Fruit fly (Drosophila melanogaster) whole organism, embryonic: ENCODE measurements around the gene CG33346.

Experiments
- Adf1 ChIP-seq: fragments of 200-800 bp; sonication (Bioruptor generic); IDR thresholded peaks from 2 replicates; pipeline ENCODE4 v1.3.6; 2022; ENCODE audit warnings: missing biosample characterization, missing genetic modification characterization
- Bgb ChIP-seq: fragments of 200-800 bp; sonication (Bioruptor generic); IDR thresholded peaks from 2 replicates; pipeline ENCODE4 v1.3.6; 2022; ENCODE audit warnings: missing biosample characterization, missing genetic modification characterization; ENCODE audit not compliant: partially characterized antibody
- Bteb2 ChIP-seq: fragments of 200-800 bp; sonication (Bioruptor generic); optimal IDR thresholded peaks from 2 replicates; lab custom pipeline; 2016; ENCODE audit warnings: missing biosample characterization, missing genetic modification characterization
- CG10147 ChIP-seq: fragments of 200-800 bp; sonication (Bioruptor generic); optimal IDR thresholded peaks from 2 replicates; lab custom pipeline; 2019; ENCODE audit warnings: missing biosample characterization, mild to moderate bottlenecking, missing genetic modification characterization, moderate library complexity
- CG11723 ChIP-seq: fragments of 200-800 bp; sonication (Bioruptor generic); optimal IDR thresholded peaks from 2 replicates; lab custom pipeline; 2017; ENCODE audit warnings: missing biosample characterization, mild to moderate bottlenecking, missing genetic modification characterization
- CG12219 ChIP-seq: fragments of 200-800 bp; sonication (Bioruptor generic); optimal IDR thresholded peaks from 3 replicates; lab custom pipeline; 2018; ENCODE audit warnings: missing biosample characterization, mild to moderate bottlenecking, missing genetic modification characterization
- CG12391 ChIP-seq: fragments of 200-800 bp; sonication (Bioruptor generic); optimal IDR thresholded peaks from 3 replicates; lab custom pipeline; 2018; ENCODE audit warnings: missing biosample characterization, mild to moderate bottlenecking, missing genetic modification characterization, moderate library complexity
- CG14014 ChIP-seq: fragments of 200-800 bp; sonication (Bioruptor generic); IDR thresholded peaks from 2 replicates; pipeline ENCODE4 v1.3.6; 2022; ENCODE audit warnings: missing biosample characterization, missing genetic modification characterization
- CG14050 ChIP-seq: fragments of 200-800 bp; sonication (Bioruptor generic); IDR thresholded peaks from 3 replicates; pipeline ENCODE4 v1.3.6; 2022; ENCODE audit warnings: missing biosample characterization, missing genetic modification characterization
- CG15011 ChIP-seq: fragments of 200-800 bp; sonication (Bioruptor generic); optimal IDR thresholded peaks from 3 replicates; lab custom pipeline; 2018; ENCODE audit warnings: missing biosample characterization, mild to moderate bottlenecking, missing genetic modification characterization
- CG15696 ChIP-seq: fragments of 200-800 bp; sonication (Bioruptor generic); optimal IDR thresholded peaks from 2 replicates; lab custom pipeline; 2019; ENCODE audit warnings: missing biosample characterization, mild to moderate bottlenecking, missing genetic modification characterization, moderate library complexity
- CG16779 ChIP-seq: fragments of 200-800 bp; sonication (Bioruptor generic); IDR thresholded peaks from 2 replicates; pipeline ENCODE4 v1.3.6; 2022; ENCODE audit warnings: missing biosample characterization, missing genetic modification characterization
- CG17359 ChIP-seq: fragments of 200-800 bp; sonication (Bioruptor generic); optimal IDR thresholded peaks from 3 replicates; lab custom pipeline; 2018; ENCODE audit warnings: missing biosample characterization, mild to moderate bottlenecking, missing genetic modification characterization, moderate library complexity
- CG2712 ChIP-seq: fragments of 200-800 bp; optimal IDR thresholded peaks from 3 replicates; lab custom pipeline; 2019; ENCODE audit warnings: missing biosample characterization, mild to moderate bottlenecking, missing genetic modification characterization, moderate library complexity
- CG5245 ChIP-seq: fragments of 200-800 bp; sonication (Bioruptor generic); optimal IDR thresholded peaks from 3 replicates; lab custom pipeline; 2016; ENCODE audit warnings: missing biosample characterization, missing genetic modification characterization
- CG6175 ChIP-seq: fragments of 200-800 bp; sonication (Bioruptor generic); IDR thresholded peaks from 3 replicates; pipeline ENCODE4 v1.3.6; 2022; ENCODE audit warnings: missing biosample characterization, missing genetic modification characterization
- CG6689 ChIP-seq: fragments of 200-800 bp; sonication (Bioruptor generic); IDR thresholded peaks from 2 replicates; pipeline ENCODE4 v1.3.6; 2022; ENCODE audit warnings: missing biosample characterization, missing genetic modification characterization
- CG6813 ChIP-seq: fragments of 200-800 bp; sonication (Bioruptor generic); optimal IDR thresholded peaks from 2 replicates; lab custom pipeline; 2017; ENCODE audit warnings: missing biosample characterization, missing genetic modification characterization, mild to moderate bottlenecking, moderate library complexity, missing genetic modification reagents
- CG8388 ChIP-seq: fragments of 200-800 bp; sonication (Bioruptor generic); optimal IDR thresholded peaks from 2 replicates; lab custom pipeline; 2019; ENCODE audit warnings: missing biosample characterization, mild to moderate bottlenecking, missing genetic modification characterization, moderate library complexity
- CG8765 ChIP-seq: fragments of 200-800 bp; sonication (Bioruptor generic); IDR thresholded peaks from 2 replicates; pipeline ENCODE4 v1.3.6; 2022; ENCODE audit warnings: missing biosample characterization, missing genetic modification characterization
- CkIIα-i1 ChIP-seq: fragments of 200-800 bp; sonication (Bioruptor generic); IDR thresholded peaks from 2 replicates; pipeline ENCODE4 v1.3.6; 2022; ENCODE audit warnings: missing biosample characterization, missing genetic modification characterization
- Dbx ChIP-seq: fragments of 200-800 bp; sonication (Bioruptor generic); IDR thresholded peaks from 3 replicates; pipeline ENCODE4 v1.3.6; 2022; ENCODE audit warnings: missing biosample characterization, missing genetic modification characterization
- Drgx ChIP-seq: fragments of 200-800 bp; sonication (Bioruptor generic); IDR thresholded peaks from 2 replicates; pipeline ENCODE4 v1.3.6; 2022; ENCODE audit warnings: missing biosample characterization, missing genetic modification characterization
- E2f2 ChIP-seq: fragments of 200-800 bp; sonication (Bioruptor generic); IDR thresholded peaks from 2 replicates; pipeline ENCODE4 v1.3.6; 2022; ENCODE audit warnings: missing biosample characterization, missing genetic modification characterization
- Hr51 ChIP-seq, 2 experiments: fragments of 200-800 bp; sonication (Bioruptor generic); optimal IDR thresholded peaks; 2 replicates in 1 of 2; 3 replicates in 1 of 2; lab custom pipeline; 2016 to 2018; ENCODE audit warnings: missing biosample characterization in 2 of 2, missing genetic modification characterization in 2 of 2, mild to moderate bottlenecking in 1 of 2, moderate library complexity in 1 of 2
- MTF-1 ChIP-seq: fragments of 200-800 bp; sonication (Bioruptor generic); optimal IDR thresholded peaks from 2 replicates; lab custom pipeline; 2018; ENCODE audit warnings: missing biosample characterization, mild to moderate bottlenecking, missing genetic modification characterization, borderline replicate concordance
- Mad ChIP-seq: fragments of 200-800 bp; sonication (Bioruptor generic); optimal IDR thresholded peaks from 2 replicates; lab custom pipeline; 2016; ENCODE audit warnings: missing biosample characterization, missing genetic modification characterization
- Opbp ChIP-seq: fragments of 200-800 bp; sonication (Bioruptor generic); IDR thresholded peaks from 3 replicates; pipeline ENCODE4 v1.3.6; 2022; ENCODE audit warnings: missing biosample characterization, missing genetic modification characterization; ENCODE audit not compliant: partially characterized antibody
- Poxn ChIP-seq: fragments of 200-800 bp; sonication (Bioruptor generic); IDR thresholded peaks from 2 replicates; pipeline ENCODE4 v1.3.6; 2022; ENCODE audit warnings: missing biosample characterization, missing genetic modification characterization
- Ptx1 ChIP-seq: fragments of 200-800 bp; sonication (Bioruptor generic); IDR thresholded peaks from 2 replicates; pipeline ENCODE4 v1.3.6; 2022; ENCODE audit warnings: missing biosample characterization, missing genetic modification characterization
- Sox102F ChIP-seq: fragments of 200-800 bp; sonication (Bioruptor generic); optimal IDR thresholded peaks from 2 replicates; lab custom pipeline; 2018; ENCODE audit warnings: missing biosample characterization, mild to moderate bottlenecking, missing genetic modification characterization, moderate library complexity
- abd-A ChIP-seq: fragments of 200-800 bp; sonication (Bioruptor generic); optimal IDR thresholded peaks from 3 replicates; lab custom pipeline; 2019; ENCODE audit warnings: missing biosample characterization, mild to moderate bottlenecking, missing genetic modification characterization, moderate library complexity
- ac ChIP-seq: fragments of 200-800 bp; sonication (Bioruptor generic); optimal IDR thresholded peaks from 3 replicates; lab custom pipeline; 2017; ENCODE audit warnings: missing biosample characterization, mild to moderate bottlenecking, missing genetic modification characterization
- bigmax ChIP-seq: fragments of 200-800 bp; sonication (Bioruptor generic); optimal IDR thresholded peaks from 2 replicates; lab custom pipeline; 2018; ENCODE audit warnings: missing biosample characterization, mild to moderate bottlenecking, missing genetic modification characterization
- cg ChIP-seq: fragments of 200-800 bp; sonication (Bioruptor generic); optimal IDR thresholded peaks from 3 replicates; lab custom pipeline; 2019; ENCODE audit warnings: missing biosample characterization, mild to moderate bottlenecking, missing genetic modification characterization, moderate library complexity
- dmrt99B ChIP-seq: fragments of 200-800 bp; sonication (Bioruptor generic); optimal IDR thresholded peaks from 2 replicates; lab custom pipeline; 2018; ENCODE audit warnings: missing biosample characterization, mild to moderate bottlenecking, missing genetic modification characterization, moderate library complexity
- eyg ChIP-seq: fragments of 200-800 bp; sonication (Bioruptor generic); optimal IDR thresholded peaks from 3 replicates; lab custom pipeline; 2016; ENCODE audit warnings: missing biosample characterization, missing genetic modification characterization
- fd64A ChIP-seq: fragments of 200-800 bp; sonication (Bioruptor generic); optimal IDR thresholded peaks from 3 replicates; lab custom pipeline; 2018; ENCODE audit warnings: missing biosample characterization, mild to moderate bottlenecking, missing genetic modification characterization
- lola ChIP-seq, 3 experiments: fragments of >200 bp in 2 of 3; fragments of 200-800 bp in 1 of 3; sonication (Bioruptor generic) in 1 of 3; optimal IDR thresholded peaks; 2 replicates each; lab custom pipeline; 2017 to 2019; ENCODE audit warnings: missing biosample characterization in 3 of 3, missing genetic modification characterization in 3 of 3, mild to moderate bottlenecking in 1 of 3, moderate library complexity in 1 of 3
- pita ChIP-seq: fragments of 200-800 bp; sonication (Bioruptor generic); optimal IDR thresholded peaks from 2 replicates; lab custom pipeline; 2017; ENCODE audit warnings: missing biosample characterization, mild to moderate bottlenecking, missing genetic modification characterization
- pros ChIP-seq: fragments of 200-800 bp; sonication (Bioruptor generic); optimal IDR thresholded peaks from 3 replicates; lab custom pipeline; 2019; ENCODE audit warnings: missing biosample characterization, mild to moderate bottlenecking, missing genetic modification characterization, moderate library complexity
- repo ChIP-seq: fragments of 200-800 bp; sonication (Bioruptor generic); optimal IDR thresholded peaks from 2 replicates; lab custom pipeline; 2016; ENCODE audit warnings: missing biosample characterization, missing genetic modification characterization
- ro ChIP-seq: fragments of 200-800 bp; sonication (Bioruptor generic); IDR thresholded peaks from 2 replicates; pipeline ENCODE4 v1.3.6; 2022; ENCODE audit warnings: missing biosample characterization, missing genetic modification characterization
- run ChIP-seq: fragments of 200-800 bp; sonication (Bioruptor generic); optimal IDR thresholded peaks from 3 replicates; lab custom pipeline; 2018; ENCODE audit warnings: missing biosample characterization, mild to moderate bottlenecking, missing genetic modification characterization
- schlank ChIP-seq: fragments of 200-800 bp; sonication (Bioruptor generic); optimal IDR thresholded peaks from 2 replicates; lab custom pipeline; 2018; ENCODE audit warnings: missing biosample characterization, mild to moderate bottlenecking, missing genetic modification characterization
- sd ChIP-seq: fragments of 200-800 bp; sonication (Bioruptor generic); optimal IDR thresholded peaks from 3 replicates; lab custom pipeline; 2018; ENCODE audit warnings: missing biosample characterization, mild to moderate bottlenecking, missing genetic modification characterization, moderate library complexity
- tup ChIP-seq: fragments of 200-800 bp; sonication (Bioruptor generic); optimal IDR thresholded peaks from 2 replicates; lab custom pipeline; 2016; ENCODE audit warnings: missing biosample characterization, mild to moderate bottlenecking, missing genetic modification characterization, moderate library complexity
- twi ChIP-seq: fragments of 200-800 bp; optimal IDR thresholded peaks from 2 replicates; lab custom pipeline; 2019; ENCODE audit warnings: missing biosample characterization, mild to moderate bottlenecking, missing genetic modification characterization, moderate library complexity
- vnd ChIP-seq: fragments of 200-800 bp; sonication (Bioruptor generic); IDR thresholded peaks from 3 replicates; pipeline ENCODE4 v1.3.6; 2022; ENCODE audit warnings: missing biosample characterization, missing genetic modification characterization; ENCODE audit not compliant: partially characterized antibody
- vvl ChIP-seq: fragments of 200-800 bp; sonication (Bioruptor generic); IDR thresholded peaks from 2 replicates; pipeline ENCODE4 v1.3.6; 2022; ENCODE audit warnings: missing biosample characterization, missing genetic modification characterization
- zf30C ChIP-seq: fragments of 200-800 bp; sonication (Bioruptor generic); optimal IDR thresholded peaks from 3 replicates; lab custom pipeline; 2018; ENCODE audit warnings: missing biosample characterization, mild to moderate bottlenecking, missing genetic modification characterization

The CG33346 gene

dm6 chr3R:28623564-28623963 is 45.5 kb upstream of the CG33346 start (continued):
- TF ChIP-seq CG5245: no peak
- TF ChIP-seq CkIIα-i1: no peak
- TF ChIP-seq Bgb (GFP tag; lab: Robert Waterston, UW): no peak
- no peak for TF ChIP-seq repo (GFP tag; lab: Kevin White, UChicago)
- TF ChIP-seq CG12219 (GFP tag; lab: Kevin White, UChicago): no peak
- no peak for TF ChIP-seq pita (GFP tag; lab: Kevin White, UChicago)
- TF ChIP-seq Bteb2 (GFP tag; lab: Kevin White, UChicago): no peak
- no peak for TF ChIP-seq CG11723
- no peak for TF ChIP-seq vnd
- no peak for TF ChIP-seq cg
- no peak for TF ChIP-seq CG14014 (GFP tag; lab: Robert Waterston, UW)
- no peak for TF ChIP-seq fd64A (GFP tag; lab: Kevin White, UChicago)
- TF ChIP-seq CG2712 (tag; lab: Kevin White, UChicago): peak; percentile 35
- TF ChIP-seq E2f2 (GFP tag; lab: Robert Waterston, UW): no peak
- TF ChIP-seq CG17359 (tag; lab: Kevin White, UChicago): peak; percentile 36
- no peak for TF ChIP-seq pros
- no peak for TF ChIP-seq eyg
- TF ChIP-seq sd: no peak
- no peak for TF ChIP-seq Opbp (GFP tag; lab: Robert Waterston, UW)
- TF ChIP-seq CG6813 (GFP tag; lab: Kevin White, UChicago): no peak
- no peak for TF ChIP-seq ro
- TF ChIP-seq schlank (tag; lab: Kevin White, UChicago): no peak
- TF ChIP-seq abd-A (tag; lab: Kevin White, UChicago): no peak
- TF ChIP-seq twi (tag; lab: Kevin White, UChicago): no peak
- no peak for TF ChIP-seq CG6175
- TF ChIP-seq CG8388 (GFP tag; lab: Kevin White, UChicago): no peak
- no peak for TF ChIP-seq Dbx
- TF ChIP-seq Sox102F (GFP tag; lab: Kevin White, UChicago): peak; percentile 38
- TF ChIP-seq CG8765 (GFP tag; lab: Robert Waterston, UW): no peak
- TF ChIP-seq tup (GFP tag; lab: Kevin White, UChicago): no peak
- TF ChIP-seq Hr51 (GFP tag; optimal IDR thresholded peaks at IDR 0.05; lab: Kevin White, UChicago): peak in 1 of 2 experiments; percentile 59
- TF ChIP-seq Mad (GFP tag; lab: Kevin White, UChicago): no peak
- no peak for TF ChIP-seq CG16779
- no peak for TF ChIP-seq CG14050 (GFP tag; lab: Robert Waterston, UW)
- TF ChIP-seq bigmax: no peak
- 0 out of 2 replicates have a peak, but pooled peaks have one; percentile 22 for TF ChIP-seq CG6689 (GFP tag; lab: Robert Waterston, UW)
- no peak for TF ChIP-seq lola (GFP tag; optimal IDR thresholded peaks at IDR 0.05; lab: Kevin White, UChicago)
- TF ChIP-seq dmrt99B: peak; percentile 68
- peak; percentile 60 for TF ChIP-seq Drgx (GFP tag; lab: Robert Waterston, UW)
- TF ChIP-seq Poxn (GFP tag; lab: Robert Waterston, UW): no peak
- no peak for TF ChIP-seq ac (GFP tag; lab: Kevin White, UChicago)
- peak; percentile 37 for TF ChIP-seq CG12391 (tag; lab: Kevin White, UChicago)
- TF ChIP-seq run (tag; lab: Kevin White, UChicago): no peak
- no peak for TF ChIP-seq CG10147
- peak; percentile 39 for TF ChIP-seq zf30C (GFP tag; lab: Kevin White, UChicago)
- TF ChIP-seq CG15011: no peak
- no peak for TF ChIP-seq CG15696 (tag; lab: Kevin White, UChicago)
- TF ChIP-seq vvl (GFP tag; lab: Robert Waterston, UW): no peak
- TF ChIP-seq MTF-1 (GFP tag; lab: Kevin White, UChicago): no peak
- TF ChIP-seq Adf1 (GFP tag; lab: Robert Waterston, UW): no peak
- peak; percentile 46 for TF ChIP-seq Ptx1 (GFP tag; lab: Robert Waterston, UW)
